Fruit fly (Drosophila melanogaster) whole organism, embryonic: ENCODE results near the gene CG13096.
A peak's percentile ranks its signal among the peaks of the same experiment; 100 is the strongest.

Experiments used
- Bdp1 ChIP-seq: fragments of 200-800 bp; sonication (Bioruptor generic); optimal IDR thresholded peaks from 3 replicates; lab custom pipeline; 2016; ENCODE audit warnings: missing biosample characterization, missing genetic modification characterization
- CG10431 ChIP-seq: fragments of 200-800 bp; sonication (Bioruptor generic); optimal IDR thresholded peaks from 3 replicates; lab custom pipeline; 2018; ENCODE audit warnings: missing biosample characterization, mild to moderate bottlenecking, missing genetic modification characterization
- CG11560 ChIP-seq: fragments of 200-800 bp; sonication (Bioruptor generic); IDR thresholded peaks from 3 replicates; pipeline ENCODE4 v1.3.6; 2022; ENCODE audit warnings: missing biosample characterization, missing genetic modification characterization
- CG12104 ChIP-seq: fragments of 200-800 bp; sonication (Bioruptor generic); optimal IDR thresholded peaks from 3 replicates; lab custom pipeline; 2016; ENCODE audit warnings: missing biosample characterization, missing genetic modification characterization
- CG12219 ChIP-seq: fragments of 200-800 bp; sonication (Bioruptor generic); optimal IDR thresholded peaks from 3 replicates; lab custom pipeline; 2018; ENCODE audit warnings: missing biosample characterization, mild to moderate bottlenecking, missing genetic modification characterization
- CG12942 ChIP-seq: fragments of 200-800 bp; sonication (Bioruptor generic); optimal IDR thresholded peaks from 3 replicates; lab custom pipeline; 2016; ENCODE audit warnings: missing biosample characterization, missing genetic modification characterization
- CG14667 ChIP-seq: fragments of 200-800 bp; sonication (Bioruptor generic); IDR thresholded peaks from 2 replicates; pipeline ENCODE4 v1.3.6; 2022; ENCODE audit warnings: missing biosample characterization, missing genetic modification characterization
- CG16779 ChIP-seq: fragments of 200-800 bp; sonication (Bioruptor generic); IDR thresholded peaks from 2 replicates; pipeline ENCODE4 v1.3.6; 2022; ENCODE audit warnings: missing biosample characterization, missing genetic modification characterization
- CG17829 ChIP-seq: fragments of 200-800 bp; optimal IDR thresholded peaks from 2 replicates; lab custom pipeline; 2019; ENCODE audit warnings: missing biosample characterization, mild to moderate bottlenecking, missing genetic modification characterization, moderate library complexity
- CG18599 ChIP-seq: fragments of 200-800 bp; sonication (Bioruptor generic); optimal IDR thresholded peaks from 3 replicates; lab custom pipeline; 2017; ENCODE audit warnings: missing biosample characterization, missing genetic modification characterization, mild to moderate bottlenecking, moderate library complexity, missing genetic modification reagents
- CG2120 ChIP-seq: fragments of 200-800 bp; sonication (Bioruptor generic); optimal IDR thresholded peaks from 3 replicates; lab custom pipeline; 2016; ENCODE audit warnings: missing biosample characterization, missing genetic modification characterization
- CG30431 ChIP-seq: fragments of 200-800 bp; sonication (Bioruptor generic); optimal IDR thresholded peaks from 2 replicates; lab custom pipeline; 2017; ENCODE audit warnings: missing biosample characterization, missing genetic modification characterization
- CG34376 ChIP-seq: fragments of 200-800 bp; sonication (Bioruptor generic); optimal IDR thresholded peaks from 2 replicates; lab custom pipeline; 2018; ENCODE audit warnings: missing biosample characterization, mild to moderate bottlenecking, missing genetic modification characterization
- CG6791 ChIP-seq: fragments of 200-800 bp; sonication (Bioruptor generic); IDR thresholded peaks from 3 replicates; pipeline ENCODE4 v1.3.6; 2022; ENCODE audit warnings: missing biosample characterization, missing genetic modification characterization; ENCODE audit not compliant: partially characterized antibody
- CG8290 ChIP-seq, 3 experiments: fragments of 200-800 bp; sonication (Bioruptor generic); optimal IDR thresholded peaks; 2 replicates each; lab custom pipeline; 2016 to 2019; ENCODE audit warnings: missing biosample characterization in 3 of 3, missing genetic modification characterization in 3 of 3, mild to moderate bottlenecking in 2 of 3, moderate library complexity in 1 of 3
- Chrac-16 ChIP-seq: fragments of 200-800 bp; sonication (Bioruptor generic); optimal IDR thresholded peaks from 3 replicates; lab custom pipeline; 2016; ENCODE audit warnings: missing biosample characterization, missing genetic modification characterization
- CkIIα-i1 ChIP-seq: fragments of 200-800 bp; sonication (Bioruptor generic); IDR thresholded peaks from 2 replicates; pipeline ENCODE4 v1.3.6; 2022; ENCODE audit warnings: missing biosample characterization, missing genetic modification characterization
- Dad ChIP-seq: fragments of 200-800 bp; sonication (Bioruptor generic); optimal IDR thresholded peaks from 3 replicates; lab custom pipeline; 2016; ENCODE audit warnings: missing biosample characterization, missing genetic modification characterization
- Dfd ChIP-seq, 2 experiments: fragments of >200 bp; optimal IDR thresholded peaks; 2 replicates each; lab custom pipeline; 2017; ENCODE audit warnings: missing biosample characterization in 2 of 2, missing genetic modification characterization in 2 of 2
- Doc3 ChIP-seq: fragments of 200-800 bp; sonication (Bioruptor generic); IDR thresholded peaks from 3 replicates; pipeline ENCODE4 v1.3.6; 2022; ENCODE audit warnings: missing biosample characterization, missing genetic modification characterization; ENCODE audit not compliant: partially characterized antibody
- HLH4C ChIP-seq: fragments of 200-800 bp; sonication (Bioruptor generic); IDR thresholded peaks from 3 replicates; pipeline ENCODE4 v1.3.6; 2022; ENCODE audit warnings: missing biosample characterization, missing genetic modification characterization; ENCODE audit not compliant: partially characterized antibody
- HLH54F ChIP-seq: fragments of 200-800 bp; sonication (Bioruptor generic); optimal IDR thresholded peaks from 3 replicates; lab custom pipeline; 2016; ENCODE audit warnings: missing biosample characterization, missing genetic modification characterization
- MESR4 ChIP-seq: fragments of 200-800 bp; sonication (Bioruptor generic); optimal IDR thresholded peaks from 2 replicates; lab custom pipeline; 2018; ENCODE audit warnings: missing biosample characterization, mild to moderate bottlenecking, missing genetic modification characterization, moderate library complexity
- Opbp ChIP-seq: fragments of 200-800 bp; sonication (Bioruptor generic); IDR thresholded peaks from 3 replicates; pipeline ENCODE4 v1.3.6; 2022; ENCODE audit warnings: missing biosample characterization, missing genetic modification characterization; ENCODE audit not compliant: partially characterized antibody
- Scr ChIP-seq: fragments of 200-800 bp; sonication (Bioruptor generic); IDR thresholded peaks from 2 replicates; pipeline ENCODE4 v1.3.6; 2022; ENCODE audit warnings: missing biosample characterization, missing genetic modification characterization; ENCODE audit not compliant: partially characterized antibody
- Ssrp ChIP-seq: fragments of 200-800 bp; sonication (Bioruptor generic); optimal IDR thresholded peaks from 2 replicates; lab custom pipeline; 2018; ENCODE audit warnings: missing biosample characterization, mild to moderate bottlenecking, missing genetic modification characterization, moderate library complexity
- Tbp ChIP-seq: fragments of >200 bp; optimal IDR thresholded peaks from 2 replicates; lab custom pipeline; 2018; ENCODE audit warnings: missing biosample characterization, missing genetic modification characterization
- amos ChIP-seq: fragments of 200-800 bp; sonication (Bioruptor generic); IDR thresholded peaks from 2 replicates; pipeline ENCODE4 v1.3.6; 2022; ENCODE audit warnings: missing biosample characterization, missing genetic modification characterization; ENCODE audit not compliant: partially characterized antibody
- ash1 ChIP-seq: fragments of 200-800 bp; sonication (Bioruptor generic); optimal IDR thresholded peaks from 2 replicates; lab custom pipeline; 2018; ENCODE audit warnings: missing biosample characterization, mild to moderate bottlenecking, missing genetic modification characterization
- bbx ChIP-seq: fragments of 200-800 bp; sonication (Bioruptor generic); IDR thresholded peaks from 2 replicates; pipeline ENCODE4 v1.3.6; 2022; ENCODE audit warnings: missing biosample characterization, missing genetic modification characterization; ENCODE audit not compliant: partially characterized antibody
- chn ChIP-seq: fragments of 200-800 bp; sonication (Bioruptor generic); optimal IDR thresholded peaks from 2 replicates; lab custom pipeline; 2016; ENCODE audit warnings: missing biosample characterization, missing genetic modification characterization
- fd64A ChIP-seq: fragments of 200-800 bp; sonication (Bioruptor generic); optimal IDR thresholded peaks from 3 replicates; lab custom pipeline; 2018; ENCODE audit warnings: missing biosample characterization, mild to moderate bottlenecking, missing genetic modification characterization
- gfzf ChIP-seq: fragments of 200-800 bp; sonication (Bioruptor generic); optimal IDR thresholded peaks from 2 replicates; lab custom pipeline; 2016; ENCODE audit warnings: missing biosample characterization, mild to moderate bottlenecking, missing genetic modification characterization, moderate library complexity
- gsb ChIP-seq: fragments of 200-800 bp; sonication (Bioruptor generic); IDR thresholded peaks from 2 replicates; pipeline ENCODE4 v1.3.6; 2022; ENCODE audit warnings: missing biosample characterization, missing genetic modification characterization
- luna ChIP-seq: fragments of 200-800 bp; sonication (Bioruptor generic); optimal IDR thresholded peaks from 2 replicates; lab custom pipeline; 2016; ENCODE audit warnings: missing biosample characterization, missing genetic modification characterization
- mirr ChIP-seq: fragments of 200-800 bp; sonication (Bioruptor generic); optimal IDR thresholded peaks from 3 replicates; lab custom pipeline; 2018; ENCODE audit warnings: missing biosample characterization, mild to moderate bottlenecking, missing genetic modification characterization
- mld ChIP-seq: fragments of 200-800 bp; sonication (Bioruptor generic); IDR thresholded peaks from 3 replicates; pipeline ENCODE4 v1.3.6; 2022; ENCODE audit warnings: missing biosample characterization, missing genetic modification characterization; ENCODE audit not compliant: partially characterized antibody
- nau ChIP-seq: fragments of 200-800 bp; sonication (Bioruptor generic); optimal IDR thresholded peaks from 3 replicates; lab custom pipeline; 2017; ENCODE audit warnings: missing biosample characterization, mild to moderate bottlenecking, missing genetic modification characterization, missing genetic modification reagents
- pan ChIP-seq, 4 experiments: fragments of >200 bp in 3 of 4; fragments of 200-800 bp in 1 of 4; sonication (Bioruptor generic) in 1 of 4; optimal IDR thresholded peaks in 3 of 4; IDR thresholded peaks in 1 of 4; 2 replicates each; pipeline versions ENCODE4 v1.3.6 to Lab custom; 2017 to 2022; ENCODE audit warnings: missing biosample characterization in 2 of 4, missing genetic modification characterization in 2 of 4, mixed read lengths in 1 of 4
- prd ChIP-seq, 3 experiments: fragments of >200 bp in 2 of 3; fragments of 200-800 bp in 1 of 3; sonication (Bioruptor generic) in 1 of 3; optimal IDR thresholded peaks in 2 of 3; IDR thresholded peaks in 1 of 3; 2 replicates in 2 of 3; 3 replicates in 1 of 3; pipeline versions ENCODE4 v1.3.6 to Lab custom; 2017 to 2022; ENCODE audit warnings: missing biosample characterization in 1 of 3, missing genetic modification characterization in 1 of 3
- scrt ChIP-seq: fragments of 200-800 bp; sonication (Bioruptor generic); optimal IDR thresholded peaks from 2 replicates; lab custom pipeline; 2018; ENCODE audit warnings: missing biosample characterization, mild to moderate bottlenecking, missing genetic modification characterization, moderate library complexity
- seq ChIP-seq: fragments of 200-800 bp; sonication (Bioruptor generic); IDR thresholded peaks from 2 replicates; pipeline ENCODE4 v1.3.6; 2022; ENCODE audit warnings: missing biosample characterization, missing genetic modification characterization
- slou ChIP-seq: fragments of 200-800 bp; sonication (Bioruptor generic); optimal IDR thresholded peaks from 3 replicates; lab custom pipeline; 2016; ENCODE audit warnings: missing biosample characterization, missing genetic modification characterization
- sr ChIP-seq: fragments of 200-800 bp; sonication (Bioruptor generic); IDR thresholded peaks from 3 replicates; pipeline ENCODE4 v1.3.6; 2022; ENCODE audit warnings: missing biosample characterization, missing genetic modification characterization
- stc ChIP-seq: fragments of 200-800 bp; sonication (Bioruptor generic); IDR thresholded peaks from 2 replicates; pipeline ENCODE4 v1.3.6; 2022; ENCODE audit warnings: missing biosample characterization, missing genetic modification characterization
- toy ChIP-seq: fragments of 200-800 bp; sonication (Bioruptor generic); IDR thresholded peaks from 2 replicates; pipeline ENCODE4 v1.3.6; 2022; ENCODE audit warnings: missing biosample characterization, missing genetic modification characterization
- tx ChIP-seq: fragments of 200-800 bp; sonication (Bioruptor generic); optimal IDR thresholded peaks from 2 replicates; lab custom pipeline; 2016; ENCODE audit warnings: missing biosample characterization, missing genetic modification characterization
- wor ChIP-seq: fragments of 200-800 bp; sonication (Bioruptor generic); IDR thresholded peaks from 2 replicates; pipeline ENCODE4 v1.3.6; 2022; ENCODE audit warnings: missing biosample characterization, missing genetic modification characterization

The CG13096 gene

DNA sequence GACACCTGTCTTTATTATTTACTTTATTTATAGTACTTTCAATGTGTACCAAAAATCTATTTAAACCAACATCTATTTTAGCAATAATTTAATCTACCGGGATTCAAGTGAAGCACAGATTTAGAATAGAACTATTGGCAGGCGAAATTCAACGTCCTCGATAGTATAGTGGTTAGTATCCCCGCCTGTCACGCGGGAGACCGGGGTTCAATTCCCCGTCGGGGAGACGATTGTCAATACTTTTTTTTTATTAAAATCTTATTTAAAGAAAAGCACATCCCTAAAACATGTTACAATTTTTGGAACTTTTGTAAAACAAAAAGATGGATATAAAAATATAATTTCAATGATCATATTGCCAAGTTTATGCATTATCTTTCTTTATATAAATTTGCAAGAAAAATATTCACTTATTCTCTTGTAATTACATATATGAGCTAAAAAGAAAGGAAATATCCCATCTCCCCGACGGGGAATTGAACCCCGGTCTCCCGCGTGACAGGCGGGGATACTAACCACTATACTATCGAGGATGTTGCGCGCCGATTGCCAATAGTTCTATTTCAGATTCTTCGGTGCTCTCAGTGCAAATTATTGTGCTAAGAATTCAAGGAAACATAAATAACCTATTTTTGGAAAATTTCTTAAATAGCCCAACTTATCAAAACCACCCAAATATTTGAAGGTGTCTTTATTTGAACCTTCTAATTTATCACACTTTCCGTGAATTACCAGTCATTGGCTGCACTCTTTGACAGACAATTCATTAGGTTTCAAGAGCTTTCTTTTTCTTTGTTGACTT lies 29.8 kb downstream of the CG13096 start, which contains the start of gene CG43796 (continued):
- TF ChIP-seq CG11560 (tag; lab: Robert Waterston, UW) (no peak), CG14667 (GFP tag; lab: Robert Waterston, UW) (no peak), wor (no peak), scrt (GFP tag; lab: Kevin White, UChicago) (no peak), CG12942 (GFP tag; lab: Kevin White, UChicago) (no peak), mld (GFP tag; lab: Robert Waterston, UW) (peak; percentile 76; the same call in 2 of the 3 replicates), Dad (GFP tag; lab: Kevin White, UChicago) (no peak), luna (GFP tag; lab: Kevin White, UChicago) (no peak), MESR4 (GFP tag; lab: Kevin White, UChicago) (no peak), sr (GFP tag; lab: Robert Waterston, UW) (no peak), slou (no peak), Ssrp (no peak), Opbp (GFP tag; lab: Robert Waterston, UW) (peak; percentile 73; the same call in 2 of the 3 replicates), Chrac-16 (no peak), HLH54F (GFP tag; lab: Kevin White, UChicago) (no peak), CG6791 (GFP tag; lab: Robert Waterston, UW) (peak; percentile 87), fd64A (GFP tag; lab: Kevin White, UChicago) (no peak), CG34376 (GFP tag; lab: Kevin White, UChicago) (no peak), CG12104 (GFP tag; lab: Kevin White, UChicago) (no peak), CG30431 (GFP tag; lab: Kevin White, UChicago) (no peak), amos (GFP tag; lab: Robert Waterston, UW) (peak; percentile 69), gsb (GFP tag; lab: Robert Waterston, UW) (no peak), nau (no peak), tx (GFP tag; lab: Kevin White, UChicago) (no peak), chn (GFP tag; lab: Kevin White, UChicago) (no peak), CG17829 (tag; lab: Kevin White, UChicago) (no peak), Scr (GFP tag; lab: Robert Waterston, UW) (peak; percentile 65), ash1 (GFP tag; lab: Kevin White, UChicago) (no peak), Tbp (GFP tag; lab: Kevin White, UChicago) (no peak), CkIIα-i1 (GFP tag; lab: Robert Waterston, UW) (no peak), bbx (peak; percentile 77), prd (optimal IDR thresholded peaks at IDR 0.05; lab: Kevin White, UChicago) (no peak), prd (GFP tag; IDR thresholded peaks at IDR 0.05; lab: Robert Waterston, UW) (no peak), CG2120 (no peak), CG12219 (GFP tag; lab: Kevin White, UChicago) (no peak), gfzf (GFP tag; lab: Kevin White, UChicago) (no peak), Dfd (GFP tag; optimal IDR thresholded peaks at IDR 0.05; lab: Kevin White, UChicago) (no peak), seq (GFP tag; lab: Robert Waterston, UW) (no peak), CG10431 (GFP tag; lab: Kevin White, UChicago) (no peak), toy (GFP tag; lab: Robert Waterston, UW) (no peak), pan (optimal IDR thresholded peaks at IDR 0.05; lab: Kevin White, UChicago) (no peak), pan (GFP tag; optimal IDR thresholded peaks at IDR 0.05 in 1 of 2, IDR thresholded peaks at IDR 0.05 in 1 of 2) (no peak), Bdp1 (GFP tag; lab: Kevin White, UChicago) (peak; percentile 97), mirr (no peak), CG8290 (GFP tag; optimal IDR thresholded peaks at IDR 0.05; lab: Kevin White, UChicago) (no peak), CG8290 (tag; optimal IDR thresholded peaks at IDR 0.05; lab: Kevin White, UChicago) (no peak), CG16779 (no peak), stc (no peak), HLH4C (GFP tag; lab: Robert Waterston, UW) (peak; percentile 68), CG18599 (GFP tag; lab: Kevin White, UChicago) (no peak), Doc3 (GFP tag; lab: Robert Waterston, UW) (no peak)
